Worm (Caenorhabditis elegans) whole organism, L4 larva: ENCODE data around the gene W01D2.6.

ENCODE experiments used
- F10B5.3 ChIP-seq: sonication (generic microtip); optimal IDR thresholded peaks from 2 replicates; lab custom pipeline; 2016; ENCODE audit warnings: mild to moderate bottlenecking, missing genetic modification characterization, missing compliant biosample characterization
- F26F4.8 ChIP-seq: fragments of 200-800 bp; sonication (Bioruptor generic); conservative IDR thresholded peaks from 2 replicates; pipeline ENCODE4 v1.3.6; 2022; ENCODE audit warnings: missing genetic modification characterization, missing compliant biosample characterization
- T26A8.4 ChIP-seq: fragments of 200-800 bp; sonication (Bioruptor generic); IDR thresholded peaks from 2 replicates; pipeline ENCODE4 v1.3.6; 2022; ENCODE audit warnings: missing genetic modification characterization, missing compliant biosample characterization
- Y48G9A.11 ChIP-seq: fragments of 200-800 bp; sonication (Bioruptor generic); IDR thresholded peaks from 2 replicates; pipeline ENCODE4 v1.3.6; 2022; ENCODE audit warnings: missing genetic modification reagents, missing genetic modification characterization, missing compliant biosample characterization
- ZK337.2 ChIP-seq: fragments of 200-800 bp; sonication (Bioruptor generic); IDR thresholded peaks from 2 replicates; pipeline ENCODE4 v1.3.6; 2022; ENCODE audit warnings: missing genetic modification reagents, missing genetic modification characterization, missing compliant biosample characterization
- ZK546.5 ChIP-seq, 2 experiments: sonication (generic microtip); optimal IDR thresholded peaks; 2 replicates each; lab custom pipeline; 2017; ENCODE audit warnings: missing biosample characterization in 2 of 2, missing genetic modification characterization in 2 of 2
- ceh-28 ChIP-seq: fragments of 150-350 bp; optimal IDR thresholded peaks from 2 replicates; lab custom pipeline; 2014; ENCODE audit warnings: missing biosample characterization, missing genetic modification reagents, missing genetic modification characterization
- ceh-82 ChIP-seq: sonication (generic microtip); optimal IDR thresholded peaks from 2 replicates; lab custom pipeline; 2017; ENCODE audit warnings: missing biosample characterization, missing genetic modification characterization
- cey-2 ChIP-seq: sonication (generic microtip); optimal IDR thresholded peaks from 3 replicates; lab custom pipeline; 2017; ENCODE audit warnings: missing genetic modification characterization, mild to moderate bottlenecking, missing compliant biosample characterization, antibody characterized with exemption, borderline replicate concordance; ENCODE audit not compliant: insufficient read depth
- ctbp-1 ChIP-seq: fragments of 200-800 bp; sonication (Bioruptor generic); IDR thresholded peaks from 2 replicates; pipeline ENCODE4 v1.3.6; 2022; ENCODE audit warnings: missing genetic modification reagents, missing genetic modification characterization, missing compliant biosample characterization
- dmd-6 ChIP-seq: fragments of 200-800 bp; sonication (Bioruptor generic); IDR thresholded peaks from 2 replicates; pipeline ENCODE4 v1.3.6; 2022; ENCODE audit warnings: missing genetic modification reagents, missing genetic modification characterization, missing compliant biosample characterization
- dmd-9 ChIP-seq: fragments of 200-800 bp; sonication (Bioruptor generic); IDR thresholded peaks from 2 replicates; pipeline ENCODE4 v1.3.6; 2022; ENCODE audit warnings: missing genetic modification reagents, missing genetic modification characterization, missing compliant biosample characterization
- duxl-1 ChIP-seq: sonication (generic microtip); optimal IDR thresholded peaks from 2 replicates; lab custom pipeline; 2016; ENCODE audit warnings: mild to moderate bottlenecking, missing genetic modification characterization, moderate library complexity, missing compliant biosample characterization; ENCODE audit not compliant: poor library complexity
- egl-43 ChIP-seq: fragments of 200-800 bp; sonication (Bioruptor generic); IDR thresholded peaks from 2 replicates; pipeline ENCODE4 v1.3.6; 2022; ENCODE audit warnings: missing genetic modification reagents, missing genetic modification characterization, missing compliant biosample characterization
- hmg-1.1 ChIP-seq: fragments of 200-800 bp; sonication (Bioruptor generic); IDR thresholded peaks from 2 replicates; pipeline ENCODE4 v1.3.6; 2022; ENCODE audit warnings: missing genetic modification reagents, missing genetic modification characterization, missing compliant biosample characterization
- lin-38 ChIP-seq: fragments of 200-800 bp; sonication (Bioruptor generic); IDR thresholded peaks from 2 replicates; pipeline ENCODE4 v1.3.6; 2022; ENCODE audit warnings: missing genetic modification reagents, missing genetic modification characterization, missing compliant biosample characterization
- lin-39 ChIP-seq: fragments of 150-350 bp; optimal IDR thresholded peaks from 2 replicates; lab custom pipeline; 2014; ENCODE audit warnings: missing biosample characterization, missing genetic modification reagents, missing genetic modification characterization
- mes-2 ChIP-seq: sonication (generic microtip); optimal IDR thresholded peaks from 2 replicates; lab custom pipeline; 2016; ENCODE audit warnings: missing genotype, mild to moderate bottlenecking, missing genetic modification characterization, missing compliant biosample characterization; ENCODE audit not compliant: poor library complexity, severe bottlenecking
- mxl-3 ChIP-seq: fragments of 200-800 bp; sonication (Bioruptor generic); optimal IDR thresholded peaks from 2 replicates; lab custom pipeline; 2018; ENCODE audit warnings: mild to moderate bottlenecking, missing genetic modification characterization, missing compliant biosample characterization
- nhr-42 ChIP-seq: fragments of 200-800 bp; sonication (Bioruptor generic); IDR thresholded peaks from 2 replicates; pipeline ENCODE4 v1.3.6; 2022; ENCODE audit warnings: missing genetic modification characterization, missing compliant biosample characterization
- nhr-6 ChIP-seq: fragments of 150-350 bp; optimal IDR thresholded peaks from 2 replicates; lab custom pipeline; 2014; ENCODE audit warnings: missing biosample characterization, missing genetic modification characterization
- nhr-76 ChIP-seq: fragments of 150-350 bp; optimal IDR thresholded peaks from 2 replicates; lab custom pipeline; 2014; ENCODE audit warnings: missing biosample characterization, missing genetic modification characterization
- pha-4 ChIP-seq, 2 experiments: fragments of 150-350 bp in 1 of 2; fragments of 200-800 bp in 1 of 2; sonication (Bioruptor generic) in 1 of 2; IDR thresholded peaks in 1 of 2; optimal IDR thresholded peaks in 1 of 2; 2 replicates each; pipeline versions ENCODE4 v1.3.6 to Lab custom; 2014 to 2022; ENCODE audit warnings: missing genetic modification characterization in 2 of 2, missing genetic modification reagents in 2 of 2, missing biosample characterization in 1 of 2, missing compliant biosample characterization in 1 of 2
- set-16 ChIP-seq: fragments of 200-800 bp; sonication (Bioruptor generic); IDR thresholded peaks from 2 replicates; pipeline ENCODE4 v1.3.6; 2022; ENCODE audit warnings: missing genetic modification reagents, missing genetic modification characterization, missing compliant biosample characterization
- unc-39 ChIP-seq: sonication (generic microtip); optimal IDR thresholded peaks from 2 replicates; lab custom pipeline; 2017; ENCODE audit warnings: missing biosample characterization, missing genetic modification characterization
- unc-62 ChIP-seq, 3 experiments: fragments of 150-350 bp in 1 of 3; sonication (generic microtip); optimal IDR thresholded peaks in 2 of 3; peaks in 1 of 3; 1 replicate in 1 of 3; 2 replicates in 2 of 3; lab custom pipeline; 2014 to 2017; ENCODE audit warnings: missing biosample characterization in 3 of 3, missing genetic modification characterization in 3 of 3, missing genetic modification reagents in 3 of 3, missing genotype in 1 of 3
- zag-1 ChIP-seq: fragments of 150-350 bp; optimal IDR thresholded peaks from 2 replicates; lab custom pipeline; 2014; ENCODE audit warnings: missing biosample characterization, missing genetic modification characterization

Gene W01D2.6

DNA sequence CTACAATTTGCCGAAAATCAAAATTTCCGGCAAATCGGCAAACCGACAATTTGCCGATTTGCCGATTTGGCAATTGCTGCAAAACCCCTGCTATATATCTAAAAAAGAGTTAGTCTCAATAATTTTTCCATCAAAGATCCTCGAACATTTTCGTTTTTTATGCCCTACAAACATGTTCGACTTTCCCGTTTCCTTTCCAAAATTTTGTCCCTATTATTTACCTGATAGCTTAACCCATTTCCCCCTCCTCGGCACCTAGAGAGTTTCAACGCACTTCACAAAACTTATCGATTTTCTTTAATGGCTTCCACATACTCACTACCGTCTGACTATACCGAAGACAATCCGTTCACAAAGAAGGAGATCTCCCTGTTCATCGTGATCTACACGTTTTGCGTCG is at the start of gene W01D2.6:
Gene W01D2.6 (plus strand): TSS at position 301 of the 400 bp plus-strand sequence.
- TF ChIP-seq ZK546.5 (tag; optimal IDR thresholded peaks at IDR 0.05; lab: Kevin White, UChicago) (no peak), dmd-9 (no peak), ZK337.2 (GFP tag; lab: Robert Waterston, UW) (no peak), set-16 (GFP tag; lab: Robert Waterston, UW) (no peak), F26F4.8 (no peak), dmd-6 (GFP tag; lab: Robert Waterston, UW) (no peak), unc-39 (tag; lab: Kevin White, UChicago) (no peak), cey-2 (tag; lab: Kevin White, UChicago) (no peak), duxl-1 (tag; lab: Kevin White, UChicago) (no peak), lin-38 (GFP tag; lab: Robert Waterston, UW) (no peak), mes-2 (no peak)

DNA sequence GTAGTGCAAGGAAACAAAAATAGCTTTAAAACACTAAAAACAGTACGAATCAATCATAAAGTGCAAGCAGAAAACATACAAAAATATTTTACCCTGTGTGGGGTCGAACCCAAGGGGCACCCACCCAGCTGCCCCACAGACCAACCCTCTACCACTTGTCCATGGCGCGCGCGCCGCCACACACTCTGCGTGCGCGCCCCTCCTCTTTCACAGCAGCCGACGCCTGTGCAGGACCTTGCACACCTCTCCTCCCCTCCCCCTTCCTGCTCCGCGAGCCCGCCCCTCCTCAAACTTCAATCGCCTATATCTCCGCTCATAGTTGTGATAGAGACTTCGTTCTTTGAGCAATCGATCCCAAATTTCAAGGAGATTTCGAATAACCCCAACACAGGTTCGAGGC is 46.3 kb upstream of the W01D2.6 start:
- peak; percentile 13; the same call in 1 of the 2 replicates for TF ChIP-seq dmd-6 (GFP tag; lab: Robert Waterston, UW)
- peak; percentile 99 for TF ChIP-seq set-16 (GFP tag; lab: Robert Waterston, UW)
- peak; percentile 67 for TF ChIP-seq lin-38 (GFP tag; lab: Robert Waterston, UW)
- TF ChIP-seq hmg-1.1 (GFP tag; lab: Robert Waterston, UW): peak; percentile 54; the same call in 1 of the 2 replicates
- TF ChIP-seq egl-43 (GFP tag; lab: Robert Waterston, UW): peak; percentile 49; the same call in 1 of the 2 replicates
- peak; percentile 68; the same call in 1 of the 2 replicates for TF ChIP-seq nhr-42 (GFP tag; lab: Robert Waterston, UW)
- peak; percentile 77; the same call in 1 of the 2 replicates for TF ChIP-seq ctbp-1
- 0 out of 2 replicates have a peak, but pooled peaks have one; percentile 56 for TF ChIP-seq T26A8.4 (GFP tag; lab: Robert Waterston, UW)
- 0 out of 2 replicates have a peak, but pooled peaks have one; percentile 32 for TF ChIP-seq Y48G9A.11
- TF ChIP-seq, all 104 proteins: peak for 9; not testable (repeated sequence) for 95

DNA sequence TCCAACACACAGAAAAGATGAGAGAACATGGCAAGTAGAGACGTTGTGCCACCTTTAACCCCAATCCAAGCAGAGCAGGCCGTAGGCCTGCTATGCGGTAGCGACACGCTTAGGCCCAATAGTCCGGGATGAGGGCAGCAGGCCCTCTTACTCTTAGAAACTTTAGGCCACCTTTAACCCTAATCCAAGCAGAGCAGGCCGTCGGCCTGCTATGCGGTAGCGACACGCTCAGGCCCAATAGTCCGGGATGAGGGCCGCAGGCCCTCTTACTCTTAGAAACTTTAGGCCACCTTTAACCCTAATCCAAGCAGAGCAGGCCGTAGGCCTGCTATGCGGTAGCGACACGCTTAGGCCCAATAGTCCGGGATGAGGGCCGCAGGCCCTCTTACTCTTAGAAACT is 43.1 kb upstream of the W01D2.6 start:
- TF ChIP-seq set-16 (GFP tag; lab: Robert Waterston, UW): peak; percentile 41; the same call in 1 of the 2 replicates
- peak; percentile 62; the same call in 1 of the 2 replicates for TF ChIP-seq egl-43 (GFP tag; lab: Robert Waterston, UW)

DNA sequence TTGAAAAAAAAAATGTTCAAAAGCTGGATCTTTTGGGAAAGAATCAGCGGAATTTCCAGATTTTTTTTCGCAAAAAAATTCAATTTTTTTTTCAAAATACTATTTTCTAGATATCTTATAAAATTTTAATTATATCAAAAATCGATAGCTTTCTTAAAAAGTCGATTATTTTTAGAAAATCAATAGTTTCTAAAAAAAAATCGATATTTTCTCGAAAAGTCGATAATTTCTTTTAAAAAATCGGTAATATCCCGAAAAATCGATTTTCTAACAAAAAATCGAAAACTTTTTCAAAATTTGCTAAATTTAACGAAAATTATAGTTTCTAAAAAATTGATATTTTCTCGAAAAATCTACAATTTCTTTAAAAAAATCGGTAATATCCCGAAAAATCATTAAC is 40.0 kb upstream of the W01D2.6 start:
- no peak for TF ChIP-seq ceh-82
- peak; percentile 61 for TF ChIP-seq ceh-28 (tag; lab: Kevin White, UChicago)

DNA sequence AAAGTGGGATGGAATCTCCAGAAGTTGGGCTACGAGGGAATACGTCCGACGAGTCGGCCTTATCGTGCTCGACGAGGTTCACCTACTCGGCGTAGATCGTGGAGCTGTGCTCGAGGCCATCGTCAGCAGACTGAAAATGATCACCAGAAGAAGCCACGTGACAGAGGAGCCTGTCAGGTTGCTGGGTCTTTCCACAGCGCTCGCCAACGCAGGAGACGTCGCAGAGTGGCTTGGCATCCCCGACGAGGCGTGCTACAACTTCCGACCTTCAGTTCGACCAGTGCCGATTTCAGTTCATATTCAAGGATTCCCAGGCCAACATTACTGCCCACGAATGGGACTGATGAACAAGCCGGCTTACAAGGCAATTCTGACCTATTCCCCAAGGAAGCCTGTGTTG is 37.7 kb upstream of the W01D2.6 start:
- no peak for TF ChIP-seq ZK546.5 (tag; optimal IDR thresholded peaks at IDR 0.05; lab: Kevin White, UChicago)
- no peak for TF ChIP-seq zag-1 (tag; lab: Kevin White, UChicago)
- TF ChIP-seq pha-4 (GFP tag; IDR thresholded peaks at IDR 0.05; lab: Robert Waterston, UW): no peak
- TF ChIP-seq pha-4 (tag; optimal IDR thresholded peaks at IDR 0.05; lab: Kevin White, UChicago): no peak
- no peak for TF ChIP-seq F10B5.3
- TF ChIP-seq mxl-3 (GFP tag; lab: Kevin White, UChicago): no peak
- peak; percentile 72 for TF ChIP-seq set-16 (GFP tag; lab: Robert Waterston, UW)
- TF ChIP-seq unc-62 (GFP tag; optimal IDR thresholded peaks at IDR 0.05 in 1 of 2; lab: Kevin White, UChicago): peak in 1 of 2 experiments; percentile 79
- TF ChIP-seq unc-62 (tag; optimal IDR thresholded peaks at IDR 0.05; lab: Kevin White, UChicago): no peak
- no peak for TF ChIP-seq nhr-6 (tag; lab: Kevin White, UChicago)

DNA sequence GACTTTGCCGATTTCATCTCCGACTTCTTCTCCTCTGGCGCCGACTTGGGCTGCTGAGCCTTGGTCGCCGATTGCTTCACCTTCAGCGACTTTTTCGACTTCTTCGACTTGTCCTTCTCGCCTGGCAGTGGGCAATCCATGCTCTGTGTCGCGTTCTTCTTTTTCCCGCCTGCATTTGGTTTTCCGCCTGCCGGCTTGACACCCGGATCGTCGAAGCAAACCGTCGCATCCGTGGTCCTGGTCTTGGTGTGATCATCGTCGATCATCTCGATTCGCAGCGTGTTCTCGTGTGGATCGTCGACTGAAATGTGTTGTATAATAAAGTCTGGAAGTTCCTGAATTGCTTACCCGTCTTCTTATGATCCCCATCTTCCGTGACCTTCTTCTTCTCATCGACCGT is 36.7 kb upstream of the W01D2.6 start:
- no peak for TF ChIP-seq nhr-76 (tag; lab: Kevin White, UChicago)
- TF ChIP-seq ceh-28 (tag; lab: Kevin White, UChicago): no peak
- peak; percentile 69 for TF ChIP-seq set-16 (GFP tag; lab: Robert Waterston, UW)
- no peak for TF ChIP-seq lin-39
